Worm (Caenorhabditis elegans): ENCODE data around the gene Y42H9AR.2.
"Not testable (repeated sequence)": the region's sequence is repeated elsewhere in the genome, so short reads cannot be mapped to it uniquely, and the experiment has no call there.

DNA sequence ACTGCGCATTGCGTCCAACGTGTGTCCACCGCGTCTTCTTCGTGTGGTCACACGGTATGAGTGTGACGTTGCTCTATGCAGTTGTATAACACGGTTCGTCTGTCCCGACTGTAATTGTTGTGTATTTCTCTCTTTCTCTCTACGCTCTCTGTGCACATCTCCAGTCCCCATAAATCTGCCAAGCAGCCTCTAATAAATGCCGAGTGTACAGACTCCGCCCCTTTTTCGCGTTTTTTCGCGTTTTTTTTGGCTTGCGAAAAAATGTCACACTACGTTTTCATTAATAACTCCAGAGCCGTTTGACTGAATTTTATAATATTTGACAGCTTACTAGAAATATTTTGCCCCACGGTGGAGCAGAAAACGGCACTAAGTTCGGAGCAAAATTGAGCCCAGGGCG lies 22.6 kb downstream of the Y42H9AR.2 start, which contains the start of gene erp-44.3:
- TF ChIP-seq W03F9.2, him-1 (tag; optimal IDR thresholded peaks at IDR 0.05): not testable (repeated sequence)

Measured in whole organism, L4/young adult.